Fruit fly (Drosophila melanogaster) whole organism, embryonic: Measurements from ENCODE around the gene CG11608.
A peak's percentile ranks its signal among the peaks of the same experiment; 100 is the strongest.

Experiments
- Antp ChIP-seq: fragments of 200-800 bp; sonication (Bioruptor generic); optimal IDR thresholded peaks from 3 replicates; lab custom pipeline; 2016; ENCODE audit warnings: missing biosample characterization, missing genetic modification characterization
- Bteb2 ChIP-seq: fragments of 200-800 bp; sonication (Bioruptor generic); optimal IDR thresholded peaks from 2 replicates; lab custom pipeline; 2016; ENCODE audit warnings: missing biosample characterization, missing genetic modification characterization
- CG10209 ChIP-seq: fragments of 200-800 bp; sonication (Bioruptor generic); optimal IDR thresholded peaks from 3 replicates; lab custom pipeline; 2017; ENCODE audit warnings: missing biosample characterization, mild to moderate bottlenecking, missing genetic modification characterization, missing genetic modification reagents
- CG10267 ChIP-seq: fragments of 200-800 bp; sonication (Bioruptor generic); optimal IDR thresholded peaks from 2 replicates; lab custom pipeline; 2018; ENCODE audit warnings: missing biosample characterization, mild to moderate bottlenecking, missing genetic modification characterization, moderate library complexity
- CG10274 ChIP-seq: fragments of 200-800 bp; sonication (Bioruptor generic); optimal IDR thresholded peaks from 3 replicates; lab custom pipeline; 2017; ENCODE audit warnings: missing biosample characterization, mild to moderate bottlenecking, missing genetic modification characterization
- CG10565 ChIP-seq: fragments of 200-800 bp; sonication (Bioruptor generic); optimal IDR thresholded peaks from 3 replicates; lab custom pipeline; 2016; ENCODE audit warnings: missing biosample characterization, mild to moderate bottlenecking, missing genetic modification characterization
- CG12071 ChIP-seq: fragments of 200-800 bp; sonication (Bioruptor generic); optimal IDR thresholded peaks from 3 replicates; lab custom pipeline; 2018; ENCODE audit warnings: missing biosample characterization, mild to moderate bottlenecking, missing genetic modification characterization
- CG15269 ChIP-seq: fragments of 200-800 bp; sonication (Bioruptor generic); optimal IDR thresholded peaks from 2 replicates; lab custom pipeline; 2018; ENCODE audit warnings: missing biosample characterization, mild to moderate bottlenecking, missing genetic modification characterization, moderate library complexity
- CG1603 ChIP-seq: fragments of 200-800 bp; sonication (Bioruptor generic); optimal IDR thresholded peaks from 2 replicates; lab custom pipeline; 2019; ENCODE audit warnings: missing biosample characterization, mild to moderate bottlenecking, missing genetic modification characterization, moderate library complexity
- CG1647 ChIP-seq: fragments of 200-800 bp; sonication (Bioruptor generic); optimal IDR thresholded peaks from 3 replicates; lab custom pipeline; 2016; ENCODE audit warnings: missing biosample characterization, missing genetic modification characterization
- CG16813 ChIP-seq: fragments of 200-800 bp; sonication (Bioruptor generic); IDR thresholded peaks from 3 replicates; pipeline ENCODE4 v1.3.6; 2022; ENCODE audit warnings: missing biosample characterization, missing genetic modification characterization; ENCODE audit not compliant: partially characterized antibody
- CG2678 ChIP-seq: fragments of 200-800 bp; sonication (Bioruptor generic); optimal IDR thresholded peaks from 3 replicates; lab custom pipeline; 2019; ENCODE audit warnings: missing biosample characterization, mild to moderate bottlenecking, missing genetic modification characterization, moderate library complexity
- CG33557 ChIP-seq: fragments of 200-800 bp; sonication (Bioruptor generic); optimal IDR thresholded peaks from 2 replicates; lab custom pipeline; 2019; ENCODE audit warnings: missing biosample characterization, mild to moderate bottlenecking, missing genetic modification characterization, moderate library complexity
- CG34224 ChIP-seq: fragments of 200-800 bp; sonication (Bioruptor generic); IDR thresholded peaks from 3 replicates; pipeline ENCODE4 v1.3.6; 2022; ENCODE audit warnings: missing biosample characterization, missing genetic modification characterization; ENCODE audit not compliant: partially characterized antibody
- CG34376 ChIP-seq: fragments of 200-800 bp; sonication (Bioruptor generic); optimal IDR thresholded peaks from 2 replicates; lab custom pipeline; 2018; ENCODE audit warnings: missing biosample characterization, mild to moderate bottlenecking, missing genetic modification characterization
- CG42726 ChIP-seq: fragments of 200-800 bp; sonication (Bioruptor generic); IDR thresholded peaks from 2 replicates; pipeline ENCODE4 v1.3.6; 2022; ENCODE audit warnings: missing biosample characterization, missing genetic modification characterization; ENCODE audit not compliant: partially characterized antibody
- CG4820 ChIP-seq: fragments of 200-800 bp; sonication (Bioruptor generic); optimal IDR thresholded peaks from 3 replicates; lab custom pipeline; 2016; ENCODE audit warnings: missing biosample characterization, missing genetic modification characterization
- CG5245 ChIP-seq: fragments of 200-800 bp; sonication (Bioruptor generic); optimal IDR thresholded peaks from 3 replicates; lab custom pipeline; 2016; ENCODE audit warnings: missing biosample characterization, missing genetic modification characterization
- CG7271 ChIP-seq: fragments of 200-800 bp; sonication (Bioruptor generic); optimal IDR thresholded peaks from 2 replicates; lab custom pipeline; 2018; ENCODE audit warnings: missing biosample characterization, mild to moderate bottlenecking, missing genetic modification characterization, moderate library complexity
- CG7786 ChIP-seq: fragments of 200-800 bp; sonication (Bioruptor generic); optimal IDR thresholded peaks from 2 replicates; lab custom pipeline; 2016; ENCODE audit warnings: missing biosample characterization, missing genetic modification characterization
- CG8478 ChIP-seq: fragments of >200 bp; optimal IDR thresholded peaks from 2 replicates; lab custom pipeline; 2018
- CG9817 ChIP-seq: fragments of 200-800 bp; sonication (Bioruptor generic); optimal IDR thresholded peaks from 2 replicates; lab custom pipeline; 2018; ENCODE audit warnings: missing biosample characterization, mild to moderate bottlenecking, missing genetic modification characterization, moderate library complexity
- Dip3 ChIP-seq: fragments of 200-800 bp; sonication (Bioruptor generic); optimal IDR thresholded peaks from 3 replicates; lab custom pipeline; 2016; ENCODE audit warnings: missing biosample characterization, missing genetic modification characterization
- Dp ChIP-seq: fragments of 200-800 bp; sonication (Bioruptor generic); optimal IDR thresholded peaks from 2 replicates; lab custom pipeline; 2018; ENCODE audit warnings: missing biosample characterization, mild to moderate bottlenecking, missing genetic modification characterization, moderate library complexity
- Fer1 ChIP-seq: fragments of 200-800 bp; sonication (Bioruptor generic); optimal IDR thresholded peaks from 2 replicates; lab custom pipeline; 2017; ENCODE audit warnings: missing biosample characterization, mild to moderate bottlenecking, missing genetic modification characterization
- HLH3B ChIP-seq: fragments of 200-800 bp; sonication (Bioruptor generic); IDR thresholded peaks from 2 replicates; pipeline ENCODE4 v1.3.6; 2022; ENCODE audit warnings: missing biosample characterization, missing genetic modification characterization
- Hr39 ChIP-seq: fragments of >200 bp; optimal IDR thresholded peaks from 2 replicates; lab custom pipeline; 2017
- MESR4 ChIP-seq: fragments of 200-800 bp; sonication (Bioruptor generic); optimal IDR thresholded peaks from 2 replicates; lab custom pipeline; 2018; ENCODE audit warnings: missing biosample characterization, mild to moderate bottlenecking, missing genetic modification characterization, moderate library complexity
- NFAT ChIP-seq: fragments of 200-800 bp; sonication (Bioruptor generic); IDR thresholded peaks from 2 replicates; pipeline ENCODE4 v1.3.6; 2022; ENCODE audit warnings: missing biosample characterization, missing genetic modification characterization
- Opbp ChIP-seq: fragments of 200-800 bp; sonication (Bioruptor generic); IDR thresholded peaks from 3 replicates; pipeline ENCODE4 v1.3.6; 2022; ENCODE audit warnings: missing biosample characterization, missing genetic modification characterization; ENCODE audit not compliant: partially characterized antibody
- Scr ChIP-seq: fragments of 200-800 bp; sonication (Bioruptor generic); IDR thresholded peaks from 2 replicates; pipeline ENCODE4 v1.3.6; 2022; ENCODE audit warnings: missing biosample characterization, missing genetic modification characterization; ENCODE audit not compliant: partially characterized antibody
- Xrp1 ChIP-seq: fragments of 200-800 bp; sonication (Bioruptor generic); IDR thresholded peaks from 2 replicates; pipeline ENCODE4 v1.3.6; 2022; ENCODE audit warnings: missing biosample characterization, missing genetic modification characterization
- amos ChIP-seq: fragments of 200-800 bp; sonication (Bioruptor generic); IDR thresholded peaks from 2 replicates; pipeline ENCODE4 v1.3.6; 2022; ENCODE audit warnings: missing biosample characterization, missing genetic modification characterization; ENCODE audit not compliant: partially characterized antibody
- br ChIP-seq: fragments of >200 bp; optimal IDR thresholded peaks from 2 replicates; lab custom pipeline; 2017
- btn ChIP-seq: fragments of 200-800 bp; sonication (Bioruptor generic); optimal IDR thresholded peaks from 2 replicates; lab custom pipeline; 2016; ENCODE audit warnings: missing biosample characterization, missing genetic modification characterization
- chif ChIP-seq, 2 experiments: fragments of 200-800 bp; sonication (Bioruptor generic); optimal IDR thresholded peaks; 3 replicates each; lab custom pipeline; 2016; ENCODE audit warnings: missing biosample characterization in 2 of 2, missing genetic modification characterization in 2 of 2
- crol ChIP-seq: fragments of 200-800 bp; sonication (Bioruptor generic); IDR thresholded peaks from 2 replicates; pipeline ENCODE4 v1.3.6; 2022; ENCODE audit warnings: missing biosample characterization, missing genetic modification characterization
- exex ChIP-seq: fragments of 200-800 bp; sonication (Bioruptor generic); optimal IDR thresholded peaks from 4 replicates; lab custom pipeline; 2018; ENCODE audit warnings: missing biosample characterization, mild to moderate bottlenecking, missing genetic modification characterization, moderate library complexity
- fd3F ChIP-seq: fragments of 200-800 bp; sonication (Bioruptor generic); optimal IDR thresholded peaks from 2 replicates; lab custom pipeline; 2018; ENCODE audit warnings: missing biosample characterization, mild to moderate bottlenecking, missing genetic modification characterization, moderate library complexity
- ind ChIP-seq: fragments of 200-800 bp; sonication (Bioruptor generic); optimal IDR thresholded peaks from 3 replicates; lab custom pipeline; 2016; ENCODE audit warnings: missing biosample characterization, missing genetic modification characterization
- nerfin-1 ChIP-seq: fragments of 200-800 bp; sonication (Bioruptor generic); optimal IDR thresholded peaks from 3 replicates; lab custom pipeline; 2019; ENCODE audit warnings: missing biosample characterization, mild to moderate bottlenecking, missing genetic modification characterization, moderate library complexity
- nmo ChIP-seq: fragments of 200-800 bp; sonication (Bioruptor generic); optimal IDR thresholded peaks from 2 replicates; lab custom pipeline; 2018; ENCODE audit warnings: missing biosample characterization, mild to moderate bottlenecking, missing genetic modification characterization, moderate library complexity
- nom ChIP-seq: fragments of 200-800 bp; sonication (Bioruptor generic); optimal IDR thresholded peaks from 2 replicates; lab custom pipeline; 2017; ENCODE audit warnings: missing biosample characterization, missing genetic modification characterization, mild to moderate bottlenecking, moderate library complexity, missing genetic modification reagents
- pita ChIP-seq: fragments of 200-800 bp; sonication (Bioruptor generic); optimal IDR thresholded peaks from 2 replicates; lab custom pipeline; 2017; ENCODE audit warnings: missing biosample characterization, mild to moderate bottlenecking, missing genetic modification characterization
- sim ChIP-seq: fragments of 200-800 bp; sonication (Bioruptor generic); IDR thresholded peaks from 2 replicates; pipeline ENCODE4 v1.3.6; 2022; ENCODE audit warnings: missing biosample characterization, missing genetic modification characterization
- sqz ChIP-seq: fragments of 200-800 bp; sonication (Bioruptor generic); optimal IDR thresholded peaks from 3 replicates; lab custom pipeline; 2018; ENCODE audit warnings: missing biosample characterization, mild to moderate bottlenecking, missing genetic modification characterization
- stwl ChIP-seq: fragments of 200-800 bp; sonication (Bioruptor generic); optimal IDR thresholded peaks from 3 replicates; lab custom pipeline; 2018; ENCODE audit warnings: missing biosample characterization, mild to moderate bottlenecking, missing genetic modification characterization, moderate library complexity
- tup ChIP-seq: fragments of 200-800 bp; sonication (Bioruptor generic); optimal IDR thresholded peaks from 2 replicates; lab custom pipeline; 2016; ENCODE audit warnings: missing biosample characterization, mild to moderate bottlenecking, missing genetic modification characterization, moderate library complexity
- zen ChIP-seq: fragments of 200-800 bp; sonication (Bioruptor generic); optimal IDR thresholded peaks from 3 replicates; lab custom pipeline; 2018; ENCODE audit warnings: missing biosample characterization, mild to moderate bottlenecking, missing genetic modification characterization, moderate library complexity

CG11608 gene

DNA sequence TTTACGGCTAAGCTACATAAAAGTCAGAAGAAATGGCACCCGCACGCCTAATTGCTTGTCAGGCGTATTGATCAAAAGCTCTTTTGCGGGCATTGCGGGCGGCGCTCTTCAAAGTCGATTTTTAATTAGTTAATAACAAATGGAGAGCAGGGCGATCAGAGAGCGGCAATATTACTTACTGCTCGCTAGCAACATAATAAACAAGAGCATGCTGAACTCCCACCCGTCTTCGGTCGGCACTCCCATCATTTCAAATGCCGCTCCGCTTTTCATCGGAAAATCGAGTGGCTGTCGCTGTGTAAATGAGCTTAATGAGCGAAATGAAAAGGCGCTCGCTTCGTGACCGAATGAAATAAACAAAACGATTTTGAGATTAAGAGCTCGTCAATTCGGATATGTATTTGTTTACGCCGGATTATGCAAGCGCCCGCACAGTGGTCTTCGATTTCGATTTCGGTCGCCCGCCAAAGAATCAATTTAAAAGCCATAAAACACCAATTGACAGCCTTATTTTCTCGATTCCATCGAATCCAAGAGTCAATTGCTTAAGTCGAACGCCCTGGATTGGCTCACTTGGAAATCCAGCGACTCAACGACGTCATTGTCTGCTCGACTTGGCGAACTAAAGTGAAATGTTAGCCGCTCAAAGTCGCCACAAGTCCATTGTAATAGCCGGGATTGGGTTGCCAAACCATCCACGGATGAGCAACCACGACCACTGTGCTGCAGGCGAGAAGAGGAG is 15.4 kb downstream of the CG11608 start (continued):
- TF ChIP-seq pita (GFP tag; lab: Kevin White, UChicago) (no peak), CG1647 (GFP tag; lab: Kevin White, UChicago) (no peak), zen (tag; lab: Kevin White, UChicago) (peak; percentile 28), CG34224 (GFP tag; lab: Robert Waterston, UW) (peak; percentile 17; the same call in 1 of the 3 replicates), CG10274 (GFP tag; lab: Kevin White, UChicago) (peak; percentile 56), ind (GFP tag; lab: Kevin White, UChicago) (peak; percentile 88), Antp (GFP tag; lab: Kevin White, UChicago) (peak; percentile 89), sim (GFP tag; lab: Robert Waterston, UW) (0 out of 2 replicates have a peak, but pooled peaks have one; percentile 55), CG34376 (peak; percentile 31), CG10565 (no peak), CG10267 (tag; lab: Kevin White, UChicago) (peak; percentile 42), CG10209 (GFP tag; lab: Kevin White, UChicago) (peak; percentile 86), Dip3 (GFP tag; lab: Kevin White, UChicago) (peak; percentile 60), CG1603 (tag; lab: Kevin White, UChicago) (peak; percentile 84), CG12071 (GFP tag; lab: Kevin White, UChicago) (peak; percentile 75), nmo (peak; percentile 92), amos (GFP tag; lab: Robert Waterston, UW) (no peak), CG7271 (tag; lab: Kevin White, UChicago) (no peak), Fer1 (GFP tag; lab: Kevin White, UChicago) (peak; percentile 78), CG42726 (GFP tag; lab: Robert Waterston, UW) (no peak), CG4820 (GFP tag; lab: Kevin White, UChicago) (peak; percentile 82), CG16813 (GFP tag; lab: Robert Waterston, UW) (no peak), CG5245 (GFP tag; lab: Kevin White, UChicago) (peak; percentile 58), nom (GFP tag; lab: Kevin White, UChicago) (no peak), chif (GFP tag; optimal IDR thresholded peaks at IDR 0.05; lab: Kevin White, UChicago) (peak; percentile 75 to 77), NFAT (peak; percentile 52; the same call in 1 of the 2 replicates), crol (GFP tag; lab: Robert Waterston, UW) (no peak), CG8478 (lab: Kevin White, UChicago) (no peak), br (lab: Kevin White, UChicago) (no peak), Opbp (no peak), CG33557 (GFP tag; lab: Kevin White, UChicago) (no peak), CG2678 (peak; percentile 90), btn (GFP tag; lab: Kevin White, UChicago) (peak; percentile 45), Bteb2 (peak; percentile 42), tup (GFP tag; lab: Kevin White, UChicago) (peak; percentile 45), Dp (GFP tag; lab: Kevin White, UChicago) (no peak), fd3F (peak; percentile 76), CG15269 (peak; percentile 88), CG9817 (tag; lab: Kevin White, UChicago) (peak; percentile 78), nerfin-1 (tag; lab: Kevin White, UChicago) (peak; percentile 75), sqz (GFP tag; lab: Kevin White, UChicago) (no peak), Xrp1 (GFP tag; lab: Robert Waterston, UW) (peak; percentile 64), CG7786 (peak; percentile 84), Scr (GFP tag; lab: Robert Waterston, UW) (no peak), HLH3B (GFP tag; lab: Robert Waterston, UW) (peak; percentile 79), MESR4 (GFP tag; lab: Kevin White, UChicago) (no peak), exex (tag; lab: Kevin White, UChicago) (peak; percentile 34), stwl (tag; lab: Kevin White, UChicago) (no peak), Hr39 (lab: Kevin White, UChicago) (no peak)
